Worm (Caenorhabditis elegans) whole organism, young adult: ENCODE results near the gene T11B7.1.
A peak's percentile ranks its signal among the peaks of the same experiment; 100 is the strongest.

Experiments
- B0035.1 ChIP-seq: sonication (generic microtip); optimal IDR thresholded peaks from 2 replicates; lab custom pipeline; 2016; ENCODE audit warnings: missing genetic modification characterization, mild to moderate bottlenecking, missing compliant biosample characterization, missing genotype, missing genetic modification reagents
- B0336.3 ChIP-seq: fragments of 200-800 bp; sonication (Bioruptor generic); IDR thresholded peaks from 2 replicates; pipeline ENCODE4 v1.3.6; 2022; ENCODE audit warnings: missing genetic modification characterization, missing compliant biosample characterization
- F33H1.4 ChIP-seq: fragments of 200-800 bp; sonication (Bioruptor generic); IDR thresholded peaks from 2 replicates; pipeline ENCODE4 v1.3.6; 2022; ENCODE audit warnings: missing genetic modification reagents, missing genetic modification characterization, missing compliant biosample characterization
- F37B4.10 ChIP-seq: fragments of 200-800 bp; sonication (Bioruptor generic); IDR thresholded peaks from 2 replicates; pipeline ENCODE4 v1.3.6; 2022; ENCODE audit warnings: missing genetic modification characterization, missing compliant biosample characterization
- F57A8.1 ChIP-seq: fragments of 200-800 bp; sonication (Bioruptor generic); optimal IDR thresholded peaks from 2 replicates; lab custom pipeline; 2018; ENCODE audit warnings: mild to moderate bottlenecking, missing genetic modification characterization, moderate library complexity, missing compliant biosample characterization
- F57C9.4 ChIP-seq: sonication (generic microtip); optimal IDR thresholded peaks from 2 replicates; lab custom pipeline; 2017; ENCODE audit warnings: mild to moderate bottlenecking, missing genetic modification characterization, missing compliant biosample characterization
- Y56A3A.18 ChIP-seq: fragments of 200-800 bp; sonication (Bioruptor generic); IDR thresholded peaks from 2 replicates; pipeline ENCODE4 v1.3.6; 2022; ENCODE audit warnings: missing genetic modification reagents, missing genetic modification characterization, missing compliant biosample characterization
- Y67H2A.10 ChIP-seq: fragments of 200-800 bp; sonication (Bioruptor generic); conservative IDR thresholded peaks from 2 replicates; pipeline ENCODE4 v1.3.6; 2022; ENCODE audit warnings: missing genetic modification reagents, missing genetic modification characterization, missing compliant biosample characterization
- Y95B8A.8 ChIP-seq: fragments of 200-800 bp; sonication (Bioruptor generic); IDR thresholded peaks from 2 replicates; pipeline ENCODE4 v1.3.6; 2022; ENCODE audit warnings: missing genetic modification reagents, missing genetic modification characterization, missing compliant biosample characterization
- aptf-3 ChIP-seq: fragments of 200-800 bp; sonication (Bioruptor generic); IDR thresholded peaks from 2 replicates; pipeline ENCODE4 v1.3.6; 2022; ENCODE audit warnings: missing genetic modification characterization, missing compliant biosample characterization
- atf-7 ChIP-seq: sonication (generic microtip); optimal IDR thresholded peaks from 2 replicates; lab custom pipeline; 2017; ENCODE audit warnings: mild to moderate bottlenecking, missing genetic modification characterization, missing compliant biosample characterization
- attf-6 ChIP-seq: fragments of 200-800 bp; sonication (Bioruptor generic); IDR thresholded peaks from 2 replicates; pipeline ENCODE4 v1.3.6; 2022; ENCODE audit warnings: missing genetic modification reagents, missing genetic modification characterization, missing compliant biosample characterization
- bed-2 ChIP-seq: fragments of 200-800 bp; sonication (Bioruptor generic); IDR thresholded peaks from 2 replicates; pipeline ENCODE4 v1.3.6; 2022; ENCODE audit warnings: missing genetic modification reagents, missing genetic modification characterization, missing compliant biosample characterization
- cebp-1 ChIP-seq, 2 experiments: fragments of 200-800 bp in 1 of 2; sonication (Bioruptor generic) in 1 of 2; sonication (generic microtip) in 1 of 2; IDR thresholded peaks in 1 of 2; optimal IDR thresholded peaks in 1 of 2; 2 replicates each; pipeline versions ENCODE4 v1.3.6 to Lab custom; 2017 to 2022; ENCODE audit warnings: missing compliant biosample characterization in 2 of 2, missing genetic modification characterization in 2 of 2, mild to moderate bottlenecking in 1 of 2, missing genetic modification reagents in 1 of 2, moderate library complexity in 1 of 2
- ceh-27 ChIP-seq: fragments of 200-800 bp; sonication (Bioruptor generic); optimal IDR thresholded peaks from 2 replicates; lab custom pipeline; 2018; ENCODE audit warnings: mild to moderate bottlenecking, missing genetic modification characterization, moderate library complexity, missing compliant biosample characterization
- ceh-91 ChIP-seq: fragments of 200-800 bp; sonication (Bioruptor generic); IDR thresholded peaks from 2 replicates; pipeline ENCODE4 v1.3.6; 2022; ENCODE audit warnings: missing genetic modification reagents, missing genetic modification characterization, missing compliant biosample characterization
- chd-7 ChIP-seq: sonication (generic microtip); optimal IDR thresholded peaks from 2 replicates; lab custom pipeline; 2016; ENCODE audit warnings: mild to moderate bottlenecking, missing genetic modification characterization, moderate library complexity, missing compliant biosample characterization
- dox-1 ChIP-seq: fragments of 200-800 bp; sonication (Bioruptor generic); IDR thresholded peaks from 2 replicates; pipeline ENCODE4 v1.3.6; 2022; ENCODE audit warnings: missing genetic modification reagents, missing genetic modification characterization, missing compliant biosample characterization
- dpff-1 ChIP-seq: sonication (generic microtip); optimal IDR thresholded peaks from 2 replicates; lab custom pipeline; 2017; ENCODE audit warnings: mild to moderate bottlenecking, missing genetic modification characterization, missing compliant biosample characterization
- egl-44 ChIP-seq: fragments of 200-800 bp; sonication (Bioruptor generic); IDR thresholded peaks from 2 replicates; pipeline ENCODE4 v1.3.6; 2022; ENCODE audit warnings: missing genetic modification reagents, missing genetic modification characterization, missing compliant biosample characterization
- ets-4 ChIP-seq: fragments of 200-800 bp; sonication (Bioruptor generic); optimal IDR thresholded peaks from 2 replicates; lab custom pipeline; 2018; ENCODE audit warnings: mild to moderate bottlenecking, missing genetic modification characterization, missing compliant biosample characterization
- fkh-3 ChIP-seq: sonication (generic microtip); optimal IDR thresholded peaks from 2 replicates; lab custom pipeline; 2016; ENCODE audit warnings: mild to moderate bottlenecking, missing genetic modification characterization, missing compliant biosample characterization
- hlh-12 ChIP-seq: sonication (generic microtip); optimal IDR thresholded peaks from 2 replicates; lab custom pipeline; 2016; ENCODE audit warnings: missing genetic modification characterization, missing compliant biosample characterization
- hmg-20 ChIP-seq: fragments of 200-800 bp; sonication (Bioruptor generic); IDR thresholded peaks from 2 replicates; pipeline ENCODE4 v1.3.6; 2022; ENCODE audit warnings: missing genetic modification reagents, missing genetic modification characterization, missing compliant biosample characterization
- let-526 ChIP-seq: fragments of 200-800 bp; sonication (Bioruptor generic); IDR thresholded peaks from 2 replicates; pipeline ENCODE4 v1.3.6; 2022; ENCODE audit warnings: missing genetic modification reagents, missing genetic modification characterization, missing compliant biosample characterization
- lin-40 ChIP-seq: sonication (generic microtip); optimal IDR thresholded peaks from 2 replicates; lab custom pipeline; 2016; ENCODE audit warnings: missing genetic modification characterization, mild to moderate bottlenecking, missing compliant biosample characterization, missing genotype, missing genetic modification reagents
- lsl-1 ChIP-seq: fragments of 200-800 bp; sonication (Bioruptor generic); optimal IDR thresholded peaks from 2 replicates; lab custom pipeline; 2018; ENCODE audit warnings: mild to moderate bottlenecking, missing genetic modification characterization, moderate library complexity, missing compliant biosample characterization
- lsy-27 ChIP-seq: sonication (generic microtip); optimal IDR thresholded peaks from 2 replicates; lab custom pipeline; 2017; ENCODE audit warnings: missing genetic modification characterization, mild to moderate bottlenecking, missing compliant biosample characterization, antibody characterized with exemption, missing genotype, borderline replicate concordance; ENCODE audit not compliant: insufficient read depth
- madf-10 ChIP-seq: sonication (generic microtip); optimal IDR thresholded peaks from 2 replicates; lab custom pipeline; 2016; ENCODE audit warnings: mild to moderate bottlenecking, missing genetic modification characterization, missing compliant biosample characterization
- mcd-1 ChIP-seq: fragments of 200-800 bp; sonication (Bioruptor generic); IDR thresholded peaks from 2 replicates; pipeline ENCODE4 v1.3.6; 2022; ENCODE audit warnings: missing genetic modification reagents, missing genetic modification characterization, missing compliant biosample characterization
- mes-4 ChIP-seq: sonication (generic microtip); optimal IDR thresholded peaks from 2 replicates; lab custom pipeline; 2016; ENCODE audit warnings: missing genotype, missing genetic modification characterization, missing compliant biosample characterization
- mxl-1 ChIP-seq: sonication (generic microtip); optimal IDR thresholded peaks from 2 replicates; lab custom pipeline; 2016; ENCODE audit warnings: missing genetic modification characterization, missing compliant biosample characterization
- nfya-2 ChIP-seq: fragments of 200-800 bp; sonication (Bioruptor generic); IDR thresholded peaks from 2 replicates; pipeline ENCODE4 v1.3.6; 2022; ENCODE audit warnings: missing genetic modification reagents, missing genetic modification characterization, missing compliant biosample characterization
- nhr-90 ChIP-seq: sonication (generic microtip); optimal IDR thresholded peaks from 2 replicates; lab custom pipeline; 2016; ENCODE audit warnings: missing genotype, mild to moderate bottlenecking, missing genetic modification characterization, missing compliant biosample characterization
- pbrm-1 ChIP-seq: fragments of 200-800 bp; sonication (Bioruptor generic); IDR thresholded peaks from 2 replicates; pipeline ENCODE4 v1.3.6; 2022; ENCODE audit warnings: missing genetic modification reagents, missing genetic modification characterization, missing compliant biosample characterization
- pha-4 ChIP-seq: fragments of 150-350 bp; sonication (generic microtip); optimal IDR thresholded peaks from 2 replicates; lab custom pipeline; 2014; ENCODE audit warnings: missing biosample characterization, missing genetic modification reagents, missing genetic modification characterization
- rec-8 ChIP-seq, 2 experiments: sonication (generic microtip); optimal IDR thresholded peaks; 2 replicates each; lab custom pipeline; 2016; ENCODE audit warnings: mild to moderate bottlenecking in 2 of 2, missing genetic modification characterization in 2 of 2, missing genetic modification reagents in 2 of 2, missing genotype in 2 of 2, missing biosample characterization in 1 of 2, missing compliant biosample characterization in 1 of 2, moderate library complexity in 1 of 2
- snpc-4 ChIP-seq, 5 experiments: fragments of 150-350 bp in 1 of 5; sonication (generic microtip) in 4 of 5; optimal IDR thresholded peaks; 2 replicates each; lab custom pipeline; 2014 to 2018; ENCODE audit warnings: missing genetic modification characterization in 5 of 5, missing biosample characterization in 3 of 5, antibody characterized with exemption in 2 of 5, mild to moderate bottlenecking in 2 of 5, missing compliant biosample characterization in 2 of 5, missing genotype in 2 of 5, moderate library complexity in 2 of 5, missing genetic modification reagents in 1 of 5
- tbp1 ChIP-seq: fragments of 200-800 bp; sonication (Bioruptor generic); optimal IDR thresholded peaks from 2 replicates; lab custom pipeline; 2018; ENCODE audit warnings: mild to moderate bottlenecking, missing genetic modification characterization, missing compliant biosample characterization
- tbx-9 ChIP-seq: sonication (generic microtip); optimal IDR thresholded peaks from 2 replicates; lab custom pipeline; 2016; ENCODE audit warnings: borderline replicate concordance, missing genetic modification characterization, inconsistent platforms, missing compliant biosample characterization
- unc-130 ChIP-seq: sonication (generic microtip); optimal IDR thresholded peaks from 2 replicates; lab custom pipeline; 2016; ENCODE audit warnings: missing genetic modification reagents, missing genetic modification characterization, missing compliant biosample characterization
- unc-62 ChIP-seq: fragments of 150-350 bp; optimal IDR thresholded peaks from 2 replicates; lab custom pipeline; 2014; ENCODE audit warnings: missing biosample characterization, missing genetic modification reagents, missing genetic modification characterization
- zim-3 ChIP-seq: sonication (generic microtip); optimal IDR thresholded peaks from 2 replicates; lab custom pipeline; 2017; ENCODE audit warnings: mild to moderate bottlenecking, missing genetic modification characterization, moderate library complexity, missing compliant biosample characterization
- ztf-26 ChIP-seq: sonication (generic microtip); optimal IDR thresholded peaks from 2 replicates; lab custom pipeline; 2017; ENCODE audit warnings: missing genetic modification characterization, missing compliant biosample characterization

T11B7.1 gene

ce11 chrIV:8840161-8840765, at the start of gene T11B7.1, which contains the start of gene T28C6.11:
Gene T11B7.1 (plus strand): TSS chrIV:8840715.
Gene T28C6.11 (minus strand): TSS chrIV:8840261.
- TF ChIP-seq B0035.1 (no peak), pbrm-1 (no peak), hlh-12 (no peak), pha-4 (no peak), attf-6 (GFP tag; lab: Robert Waterston, UW) (no peak), nhr-90 (no peak), Y95B8A.8 (no peak), aptf-3 (GFP tag; lab: Robert Waterston, UW) (no peak), unc-130 (GFP tag; lab: Kevin White, UChicago) (no peak), lsy-27 (tag; lab: Kevin White, UChicago) (no peak), lsl-1 (GFP tag; lab: Kevin White, UChicago) (no peak), ztf-26 (tag; lab: Kevin White, UChicago) (no peak), ceh-91 (GFP tag; lab: Robert Waterston, UW) (no peak), egl-44 (GFP tag; lab: Robert Waterston, UW) (no peak), let-526 (GFP tag; lab: Robert Waterston, UW) (no peak), rec-8 (tag; optimal IDR thresholded peaks at IDR 0.05; lab: Kevin White, UChicago) (no peak), hmg-20 (no peak), dpff-1 (tag; lab: Kevin White, UChicago) (no peak)
- TF ChIP-seq, all 124 proteins: peak for 0

- TF ChIP-seq chd-7 (tag; lab: Kevin White, UChicago) (no peak), atf-7 (tag; lab: Kevin White, UChicago) (no peak), unc-62 (GFP tag; lab: Kevin White, UChicago) (no peak), pbrm-1 (no peak), fkh-3 (tag; lab: Kevin White, UChicago) (no peak)
These were observed 47.7 kb upstream of the T11B7.1 start, which contains the start of gene C33D9.3 for ce11 chrIV:8792808-8793207. Gene C33D9.3 (minus strand): TSS chrIV:8792908.

ce11 chrIV:8793223-8793622, 47.3 kb upstream of the T11B7.1 start:
- no peak for TF ChIP-seq Y67H2A.10 (GFP tag; lab: Robert Waterston, UW)
- no peak for TF ChIP-seq let-526 (GFP tag; lab: Robert Waterston, UW)
- no peak for TF ChIP-seq mxl-1 (tag; lab: Kevin White, UChicago)
- TF ChIP-seq unc-62 (GFP tag; lab: Kevin White, UChicago): no peak
- no peak for TF ChIP-seq cebp-1 (GFP tag; IDR thresholded peaks at IDR 0.05; lab: Robert Waterston, UW)
- TF ChIP-seq cebp-1 (tag; optimal IDR thresholded peaks at IDR 0.05; lab: Kevin White, UChicago): no peak
- TF ChIP-seq dox-1 (GFP tag; lab: Robert Waterston, UW): 0 out of 2 replicates have a peak, but pooled peaks have one; percentile 21
- TF ChIP-seq lin-40: peak; percentile 17
- no peak for TF ChIP-seq snpc-4 (GFP tag; optimal IDR thresholded peaks at IDR 0.05; lab: Kevin White, UChicago)
- no peak for TF ChIP-seq snpc-4 (tag; optimal IDR thresholded peaks at IDR 0.05; lab: Kevin White, UChicago)
- TF ChIP-seq mcd-1: no peak
- no peak for TF ChIP-seq nfya-2 (GFP tag; lab: Robert Waterston, UW)
- no peak for TF ChIP-seq Y56A3A.18 (GFP tag; lab: Robert Waterston, UW)
- peak; percentile 41 for TF ChIP-seq ztf-26 (tag; lab: Kevin White, UChicago)
- TF ChIP-seq F37B4.10 (GFP tag; lab: Robert Waterston, UW): no peak
- no peak for TF ChIP-seq F57C9.4 (tag; lab: Kevin White, UChicago)
- no peak for TF ChIP-seq tbp1 (GFP tag; lab: Kevin White, UChicago)
- no peak for TF ChIP-seq ceh-27 (GFP tag; lab: Kevin White, UChicago)
- no peak for TF ChIP-seq F57A8.1 (GFP tag; lab: Kevin White, UChicago)
- TF ChIP-seq F33H1.4 (GFP tag; lab: Robert Waterston, UW): no peak
- no peak for TF ChIP-seq chd-7 (tag; lab: Kevin White, UChicago)
- no peak for TF ChIP-seq B0336.3 (GFP tag; lab: Robert Waterston, UW)
- TF ChIP-seq madf-10 (tag; lab: Kevin White, UChicago): no peak
- TF ChIP-seq zim-3 (tag; lab: Kevin White, UChicago): no peak
- no peak for TF ChIP-seq ets-4 (GFP tag; lab: Kevin White, UChicago)
- no peak for TF ChIP-seq mes-4
- no peak for TF ChIP-seq tbx-9 (tag; lab: Kevin White, UChicago)
- TF ChIP-seq bed-2: no peak
- TF ChIP-seq pbrm-1: no peak
